Worm (Caenorhabditis elegans) whole organism, L3 larva: ENCODE measurements around the gene swsn-4.
A peak's percentile ranks its signal among the peaks of the same experiment; 100 is the strongest.

ENCODE experiments used
- R02D3.7 ChIP-seq: fragments of 150-350 bp; optimal IDR thresholded peaks from 2 replicates; lab custom pipeline; 2014; ENCODE audit warnings: missing biosample characterization, missing genetic modification characterization
- ZK546.5 ChIP-seq: sonication (generic microtip); optimal IDR thresholded peaks from 2 replicates; lab custom pipeline; 2017; ENCODE audit warnings: missing biosample characterization, missing genetic modification characterization
- aly-2 ChIP-seq: fragments of 150-350 bp; optimal IDR thresholded peaks from 2 replicates; lab custom pipeline; 2014; ENCODE audit warnings: missing biosample characterization, missing genetic modification characterization
- ama-1 ChIP-seq: fragments of 150-350 bp; optimal IDR thresholded peaks from 2 replicates; lab custom pipeline; 2018
- ceh-16 ChIP-seq: sonication (generic microtip); optimal IDR thresholded peaks from 2 replicates; lab custom pipeline; 2017; ENCODE audit warnings: missing biosample characterization, missing genetic modification characterization
- ceh-28 ChIP-seq: fragments of 150-350 bp; optimal IDR thresholded peaks from 2 replicates; lab custom pipeline; 2014; ENCODE audit warnings: missing biosample characterization, missing genetic modification reagents, missing genetic modification characterization
- ceh-82 ChIP-seq: fragments of 150-350 bp; optimal IDR thresholded peaks from 2 replicates; lab custom pipeline; 2014; ENCODE audit warnings: missing biosample characterization, missing genetic modification characterization
- ceh-9 ChIP-seq: sonication (generic microtip); optimal IDR thresholded peaks from 2 replicates; lab custom pipeline; 2018; ENCODE audit warnings: missing biosample characterization, missing genetic modification characterization
- daf-12 ChIP-seq: fragments of 150-350 bp; optimal IDR thresholded peaks from 2 replicates; lab custom pipeline; 2014; ENCODE audit warnings: missing biosample characterization, missing genetic modification reagents, missing genetic modification characterization
- egl-27 ChIP-seq: sonication (generic microtip); optimal IDR thresholded peaks from 4 replicates; lab custom pipeline; 2017; ENCODE audit warnings: missing biosample characterization, missing genetic modification reagents, missing genetic modification characterization
- egl-5 ChIP-seq: fragments of 150-350 bp; optimal IDR thresholded peaks from 2 replicates; lab custom pipeline; 2017; ENCODE audit warnings: missing biosample characterization, missing genetic modification reagents, missing genetic modification characterization, inconsistent platforms
- elt-1 ChIP-seq: fragments of 150-350 bp; optimal IDR thresholded peaks from 2 replicates; lab custom pipeline; 2014; ENCODE audit warnings: missing biosample characterization, missing genetic modification characterization
- elt-2 ChIP-seq: sonication (generic microtip); optimal IDR thresholded peaks from 2 replicates; lab custom pipeline; 2016; ENCODE audit warnings: missing genetic modification reagents, mild to moderate bottlenecking, missing genetic modification characterization, missing compliant biosample characterization
- elt-3 ChIP-seq, 3 experiments: fragments of 150-350 bp in 1 of 3; sonication (generic microtip) in 2 of 3; optimal IDR thresholded peaks; 2 replicates in 2 of 3; 4 replicates in 1 of 3; lab custom pipeline; 2014 to 2017; ENCODE audit warnings: missing biosample characterization in 3 of 3, missing genetic modification characterization in 3 of 3
- eor-1 ChIP-seq, 2 experiments: fragments of 150-350 bp; optimal IDR thresholded peaks; 2 replicates each; lab custom pipeline; 2014 to 2018; ENCODE audit warnings: missing biosample characterization in 2 of 2, missing genetic modification characterization in 2 of 2
- fkh-10 ChIP-seq: sonication (generic microtip); optimal IDR thresholded peaks from 2 replicates; lab custom pipeline; 2017; ENCODE audit warnings: missing biosample characterization, missing genetic modification reagents, missing genetic modification characterization
- fkh-2 ChIP-seq: fragments of 150-350 bp; optimal IDR thresholded peaks from 2 replicates; lab custom pipeline; 2014; ENCODE audit warnings: missing biosample characterization, missing genetic modification reagents, missing genetic modification characterization
- fos-1 ChIP-seq: fragments of 150-350 bp; optimal IDR thresholded peaks from 2 replicates; lab custom pipeline; 2014; ENCODE audit warnings: missing biosample characterization, missing genetic modification characterization
- hmg-11 ChIP-seq: sonication (generic microtip); optimal IDR thresholded peaks from 2 replicates; lab custom pipeline; 2016; ENCODE audit warnings: missing genetic modification characterization, missing compliant biosample characterization
- jun-1 ChIP-seq: fragments of 150-350 bp; optimal IDR thresholded peaks from 2 replicates; lab custom pipeline; 2014; ENCODE audit warnings: missing biosample characterization, missing genetic modification reagents, missing genetic modification characterization
- lin-15B ChIP-seq: fragments of 150-350 bp; optimal IDR thresholded peaks from 2 replicates; lab custom pipeline; 2014; ENCODE audit warnings: missing biosample characterization, missing genetic modification characterization
- lin-39 ChIP-seq: fragments of 150-350 bp; optimal IDR thresholded peaks from 2 replicates; lab custom pipeline; 2018; ENCODE audit warnings: missing biosample characterization, missing genetic modification reagents, missing genetic modification characterization
- lsy-12 ChIP-seq: sonication (generic microtip); optimal IDR thresholded peaks from 2 replicates; lab custom pipeline; 2016; ENCODE audit warnings: mild to moderate bottlenecking, missing genetic modification characterization, missing compliant biosample characterization
- mdl-1 ChIP-seq: fragments of 150-350 bp; optimal IDR thresholded peaks from 2 replicates; lab custom pipeline; 2014; ENCODE audit warnings: missing biosample characterization, missing genetic modification characterization
- mml-1 ChIP-seq: fragments of 150-350 bp; sonication (generic microtip); optimal IDR thresholded peaks from 3 replicates; lab custom pipeline; 2014; ENCODE audit warnings: missing biosample characterization, missing genetic modification characterization
- nfya-1 ChIP-seq: sonication (generic microtip); optimal IDR thresholded peaks from 2 replicates; lab custom pipeline; 2017; ENCODE audit warnings: missing genetic modification characterization, mild to moderate bottlenecking, missing compliant biosample characterization, antibody characterized with exemption, moderate library complexity; ENCODE audit not compliant: insufficient read depth
- nhr-11 ChIP-seq: fragments of 150-350 bp; optimal IDR thresholded peaks from 2 replicates; lab custom pipeline; 2014; ENCODE audit warnings: missing biosample characterization, missing genetic modification characterization
- nhr-12 ChIP-seq: fragments of 150-350 bp; optimal IDR thresholded peaks from 2 replicates; lab custom pipeline; 2014; ENCODE audit warnings: missing biosample characterization, missing genetic modification characterization
- nhr-23 ChIP-seq: fragments of 150-350 bp; optimal IDR thresholded peaks from 2 replicates; lab custom pipeline; 2014; ENCODE audit warnings: missing biosample characterization, missing genetic modification reagents, missing genetic modification characterization
- nhr-237 ChIP-seq: fragments of 150-350 bp; optimal IDR thresholded peaks from 2 replicates; lab custom pipeline; 2014; ENCODE audit warnings: missing biosample characterization, missing genetic modification characterization
- nhr-25 ChIP-seq: sonication (generic microtip); optimal IDR thresholded peaks from 2 replicates; lab custom pipeline; 2017; ENCODE audit warnings: missing biosample characterization, missing genetic modification characterization
- nhr-28 ChIP-seq: fragments of 150-350 bp; optimal IDR thresholded peaks from 2 replicates; lab custom pipeline; 2014; ENCODE audit warnings: missing biosample characterization, missing genetic modification characterization
- nhr-43 ChIP-seq: sonication (generic microtip); optimal IDR thresholded peaks from 2 replicates; lab custom pipeline; 2016; ENCODE audit warnings: mild to moderate bottlenecking, missing genetic modification characterization, missing compliant biosample characterization; ENCODE audit not compliant: poor library complexity, severe bottlenecking
- nhr-67 ChIP-seq: fragments of 150-350 bp; optimal IDR thresholded peaks from 2 replicates; lab custom pipeline; 2014; ENCODE audit warnings: missing biosample characterization, missing genetic modification characterization
- nhr-76 ChIP-seq: fragments of 150-350 bp; sonication (generic microtip); optimal IDR thresholded peaks from 5 replicates; lab custom pipeline; 2014; ENCODE audit warnings: missing biosample characterization, missing genetic modification characterization
- nhr-77 ChIP-seq: fragments of 150-350 bp; optimal IDR thresholded peaks from 2 replicates; lab custom pipeline; 2014; ENCODE audit warnings: missing biosample characterization, missing genetic modification characterization
- pha-4 ChIP-seq: fragments of 150-350 bp; optimal IDR thresholded peaks from 2 replicates; lab custom pipeline; 2014; ENCODE audit warnings: missing biosample characterization, missing genetic modification reagents, missing genetic modification characterization
- pqm-1 ChIP-seq: fragments of 150-350 bp; optimal IDR thresholded peaks from 2 replicates; lab custom pipeline; 2017; ENCODE audit warnings: missing biosample characterization, missing genetic modification characterization, inconsistent platforms
- sea-2 ChIP-seq: fragments of 150-350 bp; sonication (generic microtip); optimal IDR thresholded peaks from 4 replicates; lab custom pipeline; 2014; ENCODE audit warnings: missing biosample characterization, missing genetic modification reagents, missing genetic modification characterization
- skn-1 ChIP-seq: fragments of 150-350 bp; optimal IDR thresholded peaks from 2 replicates; lab custom pipeline; 2014; ENCODE audit warnings: missing biosample characterization, missing genetic modification characterization
- snpc-4 ChIP-seq: fragments of 150-350 bp; optimal IDR thresholded peaks from 2 replicates; lab custom pipeline; 2014; ENCODE audit warnings: missing biosample characterization, missing genetic modification characterization
- tbx-2 ChIP-seq: sonication (generic microtip); optimal IDR thresholded peaks from 2 replicates; lab custom pipeline; 2016; ENCODE audit warnings: mild to moderate bottlenecking, missing genetic modification characterization, missing compliant biosample characterization
- unc-39 ChIP-seq: sonication (generic microtip); optimal IDR thresholded peaks from 4 replicates; lab custom pipeline; 2017; ENCODE audit warnings: missing biosample characterization, missing genetic modification characterization
- unc-62 ChIP-seq: fragments of 150-350 bp; sonication (generic microtip); optimal IDR thresholded peaks from 4 replicates; lab custom pipeline; 2014; ENCODE audit warnings: missing biosample characterization, missing genetic modification reagents, missing genetic modification characterization
- zag-1 ChIP-seq: fragments of 150-350 bp; optimal IDR thresholded peaks from 2 replicates; lab custom pipeline; 2014; ENCODE audit warnings: missing biosample characterization, missing genetic modification characterization
- ztf-11 ChIP-seq: fragments of 150-350 bp; optimal IDR thresholded peaks from 2 replicates; lab custom pipeline; 2014; ENCODE audit warnings: missing biosample characterization, missing genetic modification characterization
- ztf-4 ChIP-seq: fragments of 150-350 bp; optimal IDR thresholded peaks from 2 replicates; lab custom pipeline; 2014; ENCODE audit warnings: missing biosample characterization, missing genetic modification characterization

Gene swsn-4

ce11 chrIV:11110995-11111619 is 14.7 kb upstream of the swsn-4 start, which contains the start of gene rps-5:
TSS of gene rps-5 (minus strand) at chrIV:11111045.
- peak; percentile 80 for TF ChIP-seq hmg-11
- TF ChIP-seq sea-2 (GFP tag; lab: Kevin White, UChicago) = no peak
- TF ChIP-seq nhr-76 (tag; lab: Kevin White, UChicago) = no peak
- no peak for TF ChIP-seq ceh-9 (tag; lab: Kevin White, UChicago)
- no peak for TF ChIP-seq ztf-11
- no peak for TF ChIP-seq ceh-82 (tag; lab: Kevin White, UChicago)
- no peak for TF ChIP-seq fos-1
- no peak for TF ChIP-seq unc-39
- no peak for TF ChIP-seq nhr-11 (tag; lab: Kevin White, UChicago)
- no peak for TF ChIP-seq jun-1 (tag; lab: Kevin White, UChicago)
- TF ChIP-seq fkh-10 (GFP tag; lab: Kevin White, UChicago) = no peak
- no peak for TF ChIP-seq nhr-43 (tag; lab: Kevin White, UChicago)
- peak; percentile 27 for TF ChIP-seq elt-2
- TF ChIP-seq fkh-2 = no peak
- TF ChIP-seq mml-1 (tag; lab: Kevin White, UChicago) = no peak
- no peak for TF ChIP-seq nhr-67
- no peak for TF ChIP-seq nhr-237 (tag; lab: Kevin White, UChicago)
- no peak for TF ChIP-seq tbx-2 (tag; lab: Kevin White, UChicago)
- no peak for TF ChIP-seq ceh-16 (tag; lab: Kevin White, UChicago)
- TF ChIP-seq snpc-4 (tag; lab: Kevin White, UChicago) = peak; percentile 16
- no peak for TF ChIP-seq nhr-12
- TF ChIP-seq lsy-12 (tag; lab: Kevin White, UChicago) = no peak
- peak; percentile 39 for TF ChIP-seq nhr-25 (tag; lab: Kevin White, UChicago)
- peak; percentile 23 for TF ChIP-seq pqm-1 (tag; lab: Kevin White, UChicago)
- no peak for TF ChIP-seq elt-3 (tag; optimal IDR thresholded peaks at IDR 0.05; lab: Kevin White, UChicago)
- peak; percentile 23 for TF ChIP-seq R02D3.7 (tag; lab: Kevin White, UChicago)
- peak; percentile 78 for TF ChIP-seq nhr-23 (tag; lab: Kevin White, UChicago)
- TF ChIP-seq lin-39 = peak; percentile 40
- TF ChIP-seq elt-1 (tag; lab: Kevin White, UChicago) = no peak
- TF ChIP-seq ceh-28 (tag; lab: Kevin White, UChicago) = peak; percentile 23
- TF ChIP-seq nhr-77 (tag; lab: Kevin White, UChicago) = no peak
- TF ChIP-seq nhr-28 (tag; lab: Kevin White, UChicago) = no peak
- TF ChIP-seq ztf-4 (tag; lab: Kevin White, UChicago) = no peak
- TF ChIP-seq mdl-1 (tag; lab: Kevin White, UChicago) = no peak
- TF ChIP-seq ama-1 (lab: Kevin White, UChicago) = no peak
- no peak for TF ChIP-seq zag-1 (tag; lab: Kevin White, UChicago)
- TF ChIP-seq unc-62 (GFP tag; lab: Kevin White, UChicago) = no peak
- peak; percentile 8 for TF ChIP-seq skn-1 (tag; lab: Kevin White, UChicago)
- peak; percentile 91 for TF ChIP-seq nfya-1 (tag; lab: Kevin White, UChicago)
- TF ChIP-seq pha-4 (tag; lab: Kevin White, UChicago) = peak; percentile 60
- no peak for TF ChIP-seq egl-5
- no peak for TF ChIP-seq ZK546.5
- no peak for TF ChIP-seq aly-2
- TF ChIP-seq egl-27 (tag; lab: Kevin White, UChicago) = no peak
- TF ChIP-seq lin-15B (tag; lab: Kevin White, UChicago) = peak; percentile 67
- no peak for TF ChIP-seq eor-1 (tag; optimal IDR thresholded peaks at IDR 0.05; lab: Kevin White, UChicago)
- no peak for TF ChIP-seq daf-12 (tag; lab: Kevin White, UChicago)
